Worm (Caenorhabditis elegans): Measurements from ENCODE around the gene nlp-13.
"Not testable (repeated sequence)": the region's sequence is repeated elsewhere in the genome, so short reads cannot be mapped to it uniquely, and the experiment has no call there.

DNA sequence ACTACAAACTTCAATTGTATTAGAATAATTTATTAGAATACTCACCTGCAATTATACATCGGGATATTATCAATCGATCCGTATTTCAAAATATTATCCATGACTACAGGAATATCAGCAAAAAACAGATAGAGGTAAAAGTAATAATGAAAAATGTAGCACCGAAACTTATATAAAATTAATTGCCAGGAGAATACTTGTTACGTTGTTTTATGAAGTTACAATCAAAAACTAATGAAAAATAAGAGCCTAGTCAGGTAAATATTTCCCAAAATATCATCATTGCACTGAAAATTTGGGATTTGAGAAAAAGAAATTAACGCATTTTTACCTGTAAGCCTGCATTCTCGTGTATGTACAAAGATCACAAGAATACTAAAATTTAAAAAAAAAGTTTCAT, 35.0 kb downstream of the nlp-13 start, which contains the start of gene srt-38:
- not testable (repeated sequence) for TF ChIP-seq zag-1 (tag; optimal IDR thresholded peaks at IDR 0.05); ztf-4 (tag; optimal IDR thresholded peaks at IDR 0.05); pqm-1 (tag; optimal IDR thresholded peaks at IDR 0.05); jun-1 (tag; optimal IDR thresholded peaks at IDR 0.05); fkh-10 (GFP tag; optimal IDR thresholded peaks at IDR 0.05); lin-13 (GFP tag; optimal IDR thresholded peaks at IDR 0.05); ama-1 (optimal IDR thresholded peaks at IDR 0.05)

Data from whole organism, L1 larva.